Fruit fly (Drosophila melanogaster) whole organism, embryonic: ENCODE measurements around the gene Pdi.

Source experiments
- Atf-2 ChIP-seq: fragments of 200-800 bp; sonication (Bioruptor generic); optimal IDR thresholded peaks from 2 replicates; lab custom pipeline; 2016; ENCODE audit warnings: missing biosample characterization, missing genetic modification characterization
- BEAF-32 ChIP-seq: fragments of 200-800 bp; sonication (Bioruptor generic); optimal IDR thresholded peaks from 3 replicates; lab custom pipeline; 2017; ENCODE audit warnings: missing biosample characterization, missing genetic modification characterization, mild to moderate bottlenecking, moderate library complexity, missing genetic modification reagents
- Blimp-1 ChIP-seq: fragments of 200-800 bp; sonication (Bioruptor generic); optimal IDR thresholded peaks from 3 replicates; lab custom pipeline; 2018; ENCODE audit warnings: missing biosample characterization, missing genetic modification characterization, mild to moderate bottlenecking, moderate library complexity, missing genetic modification reagents
- BtbVII ChIP-seq: fragments of 200-800 bp; sonication (Bioruptor generic); optimal IDR thresholded peaks from 3 replicates; lab custom pipeline; 2017; ENCODE audit warnings: missing biosample characterization, mild to moderate bottlenecking, missing genetic modification characterization
- CG10274 ChIP-seq: fragments of 200-800 bp; sonication (Bioruptor generic); optimal IDR thresholded peaks from 3 replicates; lab custom pipeline; 2017; ENCODE audit warnings: missing biosample characterization, mild to moderate bottlenecking, missing genetic modification characterization
- CG11695 ChIP-seq: fragments of 200-800 bp; sonication (Bioruptor generic); IDR thresholded peaks from 3 replicates; pipeline ENCODE4 v1.3.6; 2022; ENCODE audit warnings: missing biosample characterization, missing genetic modification characterization
- CG12659 ChIP-seq: fragments of 200-800 bp; sonication (Bioruptor generic); optimal IDR thresholded peaks from 3 replicates; lab custom pipeline; 2017; ENCODE audit warnings: mild to moderate bottlenecking, missing biosample characterization, missing genetic modification reagents, missing genetic modification characterization
- CG16863 ChIP-seq: fragments of 200-800 bp; sonication (Bioruptor generic); optimal IDR thresholded peaks from 3 replicates; lab custom pipeline; 2016; ENCODE audit warnings: missing biosample characterization, missing genetic modification characterization
- CG2199 ChIP-seq: fragments of 200-800 bp; sonication (Bioruptor generic); IDR thresholded peaks from 3 replicates; pipeline ENCODE4 v1.3.6; 2022; ENCODE audit warnings: missing biosample characterization, missing genetic modification characterization
- CG30431 ChIP-seq: fragments of 200-800 bp; sonication (Bioruptor generic); optimal IDR thresholded peaks from 2 replicates; lab custom pipeline; 2017; ENCODE audit warnings: missing biosample characterization, missing genetic modification characterization
- CG3407 ChIP-seq: fragments of 200-800 bp; sonication (Bioruptor generic); optimal IDR thresholded peaks from 2 replicates; lab custom pipeline; 2018; ENCODE audit warnings: missing biosample characterization, mild to moderate bottlenecking, missing genetic modification characterization
- CG5953 ChIP-seq: fragments of 200-800 bp; sonication (Bioruptor generic); IDR thresholded peaks from 2 replicates; pipeline ENCODE4 v1.3.6; 2022; ENCODE audit warnings: missing biosample characterization, missing genetic modification characterization
- CG7372 ChIP-seq: fragments of 200-800 bp; sonication (Bioruptor generic); IDR thresholded peaks from 2 replicates; pipeline ENCODE4 v1.3.6; 2022; ENCODE audit warnings: missing biosample characterization, missing genetic modification characterization
- CTCF ChIP-seq: fragments of 200-800 bp; sonication (Bioruptor generic); optimal IDR thresholded peaks from 2 replicates; lab custom pipeline; 2017; ENCODE audit warnings: missing biosample characterization, mild to moderate bottlenecking, missing genetic modification characterization, moderate library complexity
- Chrac-16 ChIP-seq: fragments of 200-800 bp; sonication (Bioruptor generic); optimal IDR thresholded peaks from 3 replicates; lab custom pipeline; 2016; ENCODE audit warnings: missing biosample characterization, missing genetic modification characterization
- Ets65A ChIP-seq: fragments of 200-800 bp; sonication (Bioruptor generic); peaks from one replicate; lab custom pipeline; 2016; ENCODE audit warnings: missing biosample characterization, missing genetic modification characterization
- HLHmδ ChIP-seq: fragments of 200-800 bp; sonication (Bioruptor generic); optimal IDR thresholded peaks from 2 replicates; lab custom pipeline; 2018; ENCODE audit warnings: missing biosample characterization, mild to moderate bottlenecking, missing genetic modification characterization, moderate library complexity
- Hr78 ChIP-seq, 2 experiments: fragments of 200-800 bp in 1 of 2; fragments of >200 bp in 1 of 2; sonication (Bioruptor generic) in 1 of 2; optimal IDR thresholded peaks; 2 replicates each; lab custom pipeline; 2017 to 2019; ENCODE audit warnings: missing biosample characterization in 2 of 2, missing genetic modification characterization in 2 of 2, mild to moderate bottlenecking in 1 of 2, moderate library complexity in 1 of 2
- Jarid2 ChIP-seq: fragments of 200-800 bp; sonication (Bioruptor generic); optimal IDR thresholded peaks from 3 replicates; lab custom pipeline; 2017; ENCODE audit warnings: mild to moderate bottlenecking, missing biosample characterization, missing genetic modification reagents, missing genetic modification characterization
- Mes4 ChIP-seq: fragments of 200-800 bp; sonication (Bioruptor generic); optimal IDR thresholded peaks from 2 replicates; lab custom pipeline; 2016; ENCODE audit warnings: missing biosample characterization, missing genetic modification characterization
- Optix ChIP-seq: fragments of 200-800 bp; sonication (Bioruptor generic); IDR thresholded peaks from 3 replicates; pipeline ENCODE4 v1.3.6; 2022; ENCODE audit warnings: missing biosample characterization, missing genetic modification characterization
- Sox100B ChIP-seq: fragments of 200-800 bp; sonication (Bioruptor generic); optimal IDR thresholded peaks from 3 replicates; lab custom pipeline; 2018; ENCODE audit warnings: missing biosample characterization, mild to moderate bottlenecking, missing genetic modification characterization
- Sox102F ChIP-seq: fragments of 200-800 bp; sonication (Bioruptor generic); optimal IDR thresholded peaks from 2 replicates; lab custom pipeline; 2018; ENCODE audit warnings: missing biosample characterization, mild to moderate bottlenecking, missing genetic modification characterization, moderate library complexity
- Stat92E ChIP-seq, 3 experiments: fragments of >200 bp in 2 of 3; fragments of 200-800 bp in 1 of 3; sonication (Bioruptor generic) in 1 of 3; optimal IDR thresholded peaks; 2 replicates each; lab custom pipeline; 2017 to 2019; ENCODE audit warnings: missing biosample characterization in 3 of 3, missing genetic modification characterization in 3 of 3, mild to moderate bottlenecking in 1 of 3, moderate library complexity in 1 of 3
- Trl ChIP-seq, 3 experiments: fragments of >200 bp in 2 of 3; fragments of 200-800 bp in 1 of 3; sonication (Bioruptor generic) in 1 of 3; optimal IDR thresholded peaks; 2 replicates in 1 of 3; 3 replicates in 2 of 3; lab custom pipeline; 2016 to 2017; ENCODE audit warnings: missing biosample characterization in 1 of 3, missing genetic modification characterization in 1 of 3
- al ChIP-seq: fragments of 200-800 bp; sonication (Bioruptor generic); IDR thresholded peaks from 2 replicates; pipeline ENCODE4 v1.3.6; 2022; ENCODE audit warnings: missing biosample characterization, missing genetic modification characterization
- ash1 ChIP-seq: fragments of 200-800 bp; sonication (Bioruptor generic); optimal IDR thresholded peaks from 2 replicates; lab custom pipeline; 2018; ENCODE audit warnings: missing biosample characterization, mild to moderate bottlenecking, missing genetic modification characterization
- bigmax ChIP-seq: fragments of 200-800 bp; sonication (Bioruptor generic); optimal IDR thresholded peaks from 2 replicates; lab custom pipeline; 2018; ENCODE audit warnings: missing biosample characterization, mild to moderate bottlenecking, missing genetic modification characterization
- br ChIP-seq: fragments of >200 bp; optimal IDR thresholded peaks from 2 replicates; lab custom pipeline; 2017
- btn ChIP-seq: fragments of 200-800 bp; sonication (Bioruptor generic); optimal IDR thresholded peaks from 2 replicates; lab custom pipeline; 2016; ENCODE audit warnings: missing biosample characterization, missing genetic modification characterization
- chm ChIP-seq: fragments of 200-800 bp; sonication (Bioruptor generic); IDR thresholded peaks from 2 replicates; pipeline ENCODE4 v1.3.6; 2022; ENCODE audit warnings: missing biosample characterization, missing genetic modification characterization
- croc ChIP-seq: fragments of 200-800 bp; sonication (Bioruptor generic); conservative IDR thresholded peaks from 3 replicates; pipeline ENCODE4 v1.3.6; 2022; ENCODE audit warnings: missing biosample characterization, missing genetic modification characterization
- da ChIP-seq: fragments of 200-800 bp; sonication (Bioruptor generic); optimal IDR thresholded peaks from 2 replicates; lab custom pipeline; 2016; ENCODE audit warnings: missing biosample characterization, missing genetic modification characterization
- dati ChIP-seq: fragments of 200-800 bp; sonication (Bioruptor generic); IDR thresholded peaks from 2 replicates; pipeline ENCODE4 v1.3.6; 2022; ENCODE audit warnings: missing biosample characterization, missing genetic modification characterization
- ewg ChIP-seq: fragments of 200-800 bp; sonication (Bioruptor generic); optimal IDR thresholded peaks from 3 replicates; lab custom pipeline; 2017; ENCODE audit warnings: mild to moderate bottlenecking, missing biosample characterization, missing genetic modification reagents, missing genetic modification characterization
- fd64A ChIP-seq: fragments of 200-800 bp; sonication (Bioruptor generic); optimal IDR thresholded peaks from 3 replicates; lab custom pipeline; 2018; ENCODE audit warnings: missing biosample characterization, mild to moderate bottlenecking, missing genetic modification characterization
- ftz-f1 ChIP-seq: fragments of 200-800 bp; sonication (Bioruptor generic); optimal IDR thresholded peaks from 2 replicates; lab custom pipeline; 2016; ENCODE audit warnings: missing biosample characterization, missing genetic modification characterization
- gt ChIP-seq: fragments of 200-800 bp; sonication (Bioruptor generic); IDR thresholded peaks from 2 replicates; pipeline ENCODE4 v1.3.6; 2022; ENCODE audit warnings: missing biosample characterization, missing genetic modification characterization
- ind ChIP-seq: fragments of 200-800 bp; sonication (Bioruptor generic); optimal IDR thresholded peaks from 3 replicates; lab custom pipeline; 2016; ENCODE audit warnings: missing biosample characterization, missing genetic modification characterization
- jigr1 ChIP-seq: fragments of 200-800 bp; sonication (Bioruptor generic); IDR thresholded peaks from 3 replicates; pipeline ENCODE4 v1.3.6; 2022; ENCODE audit warnings: missing biosample characterization, missing genetic modification characterization
- lab ChIP-seq: fragments of 200-800 bp; sonication (Bioruptor generic); optimal IDR thresholded peaks from 3 replicates; lab custom pipeline; 2017; ENCODE audit warnings: missing biosample characterization, missing genetic modification characterization, mild to moderate bottlenecking, moderate library complexity, missing genetic modification reagents
- lov ChIP-seq, 2 experiments: fragments of 200-800 bp in 1 of 2; fragments of >200 bp in 1 of 2; sonication (Bioruptor generic) in 1 of 2; IDR thresholded peaks in 1 of 2; optimal IDR thresholded peaks in 1 of 2; 2 replicates in 1 of 2; 3 replicates in 1 of 2; pipeline versions ENCODE4 v1.3.6 to Lab custom; 2017 to 2022; ENCODE audit warnings: missing biosample characterization in 1 of 2, missing genetic modification characterization in 1 of 2
- pnt ChIP-seq: fragments of 200-800 bp; sonication (Bioruptor generic); optimal IDR thresholded peaks from 3 replicates; lab custom pipeline; 2016; ENCODE audit warnings: missing biosample characterization, missing genetic modification characterization
- pros ChIP-seq: fragments of 200-800 bp; sonication (Bioruptor generic); optimal IDR thresholded peaks from 3 replicates; lab custom pipeline; 2019; ENCODE audit warnings: missing biosample characterization, mild to moderate bottlenecking, missing genetic modification characterization, moderate library complexity
- sima ChIP-seq: fragments of 200-800 bp; sonication (Bioruptor generic); optimal IDR thresholded peaks from 2 replicates; lab custom pipeline; 2016; ENCODE audit warnings: missing biosample characterization, missing genetic modification characterization
- tio ChIP-seq: fragments of 200-800 bp; sonication (Bioruptor generic); optimal IDR thresholded peaks from 2 replicates; lab custom pipeline; 2017; ENCODE audit warnings: missing biosample characterization, missing genetic modification characterization, inconsistent platforms
- trem ChIP-seq: fragments of 200-800 bp; optimal IDR thresholded peaks from 3 replicates; lab custom pipeline; 2019; ENCODE audit warnings: missing biosample characterization, mild to moderate bottlenecking, missing genetic modification characterization, moderate library complexity
- usp ChIP-seq: fragments of >200 bp; optimal IDR thresholded peaks from 2 replicates; lab custom pipeline; 2017; ENCODE audit warnings: missing biosample characterization, missing genetic modification characterization
- vfl ChIP-seq: fragments of 200-800 bp; sonication (Bioruptor generic); optimal IDR thresholded peaks from 2 replicates; lab custom pipeline; 2016; ENCODE audit warnings: missing biosample characterization, missing genetic modification characterization
- zen ChIP-seq: fragments of 200-800 bp; sonication (Bioruptor generic); optimal IDR thresholded peaks from 3 replicates; lab custom pipeline; 2018; ENCODE audit warnings: missing biosample characterization, mild to moderate bottlenecking, missing genetic modification characterization, moderate library complexity

Gene Pdi

DNA sequence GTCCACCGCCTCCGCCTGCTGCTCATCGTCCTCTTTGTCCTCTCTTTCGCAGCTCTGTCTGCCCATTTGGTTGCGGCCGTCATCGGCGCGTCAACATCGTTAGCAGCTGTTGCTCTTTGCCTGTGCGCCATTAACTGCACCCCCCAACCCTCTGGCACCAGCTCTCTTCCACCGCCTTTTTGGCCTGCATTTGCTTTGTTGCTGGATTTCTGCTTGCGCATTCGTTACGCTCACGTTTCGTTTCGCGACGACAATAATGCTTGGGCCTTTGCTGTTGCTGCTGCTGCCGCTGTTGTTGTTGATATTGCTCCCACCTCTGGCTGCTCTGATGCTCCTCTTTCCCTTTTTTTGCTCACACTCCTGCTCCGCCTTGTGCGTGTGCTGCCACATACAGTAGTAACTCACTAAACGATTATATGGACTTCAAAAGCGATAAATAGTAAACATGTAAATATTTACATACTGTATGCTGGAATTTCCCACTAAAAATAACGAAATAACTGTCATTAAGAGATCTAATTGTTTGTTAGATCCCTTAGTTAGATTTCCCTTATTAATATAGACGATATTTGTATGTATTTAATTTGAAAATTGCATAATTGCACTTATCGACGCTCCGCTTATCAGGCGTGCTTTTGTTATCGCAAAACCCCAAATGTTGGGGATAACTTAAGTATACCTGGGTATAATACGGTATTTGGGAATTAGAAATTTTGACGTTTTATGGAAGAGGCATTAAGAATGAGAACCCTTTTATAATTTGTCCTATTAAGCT, 40.8 kb downstream of the Pdi start (continued):
- TF ChIP-seq BtbVII: no peak
- TF ChIP-seq gt: no peak
- TF ChIP-seq bigmax: no peak
- TF ChIP-seq lov (optimal IDR thresholded peaks at IDR 0.05; lab: Kevin White, UChicago): no peak
- no peak for TF ChIP-seq lov (GFP tag; IDR thresholded peaks at IDR 0.05; lab: Robert Waterston, UW)
- TF ChIP-seq trem (tag; lab: Kevin White, UChicago): no peak
- no peak for TF ChIP-seq btn (GFP tag; lab: Kevin White, UChicago)
- TF ChIP-seq dati: no peak
- TF ChIP-seq Optix (GFP tag; lab: Robert Waterston, UW): no peak
- no peak for TF ChIP-seq ash1 (GFP tag; lab: Kevin White, UChicago)
- 0 out of 3 replicates have a peak, but pooled peaks have one; percentile 47 for TF ChIP-seq CG2199
- no peak for TF ChIP-seq HLHmδ (GFP tag; lab: Kevin White, UChicago)
- TF ChIP-seq Hr78 (GFP tag; optimal IDR thresholded peaks at IDR 0.05; lab: Kevin White, UChicago): no peak
- no peak for TF ChIP-seq al
- no peak for TF ChIP-seq BEAF-32
- TF ChIP-seq br (lab: Kevin White, UChicago): no peak
- no peak for TF ChIP-seq lab (GFP tag; lab: Kevin White, UChicago)
- no peak for TF ChIP-seq vfl (GFP tag; lab: Kevin White, UChicago)
- no peak for TF ChIP-seq Sox100B (GFP tag; lab: Kevin White, UChicago)
- no peak for TF ChIP-seq CG10274 (GFP tag; lab: Kevin White, UChicago)
- TF ChIP-seq CG11695 (GFP tag; lab: Robert Waterston, UW): no peak
- no peak for TF ChIP-seq jigr1 (GFP tag; lab: Robert Waterston, UW)
- no peak for TF ChIP-seq usp (GFP tag; lab: Kevin White, UChicago)
- TF ChIP-seq CG30431 (GFP tag; lab: Kevin White, UChicago): no peak
- TF ChIP-seq CG7372 (GFP tag; lab: Robert Waterston, UW): no peak
- peak; percentile 74 for TF ChIP-seq Ets65A (GFP tag; lab: Kevin White, UChicago)
- TF ChIP-seq CG16863: no peak
- TF ChIP-seq da: no peak
- no peak for TF ChIP-seq CG5953 (GFP tag; lab: Robert Waterston, UW)
- no peak for TF ChIP-seq Atf-2 (GFP tag; lab: Kevin White, UChicago)
- no peak for TF ChIP-seq fd64A (GFP tag; lab: Kevin White, UChicago)
- TF ChIP-seq Mes4 (GFP tag; lab: Kevin White, UChicago): no peak
- peak; percentile 20 for TF ChIP-seq pros (GFP tag; lab: Kevin White, UChicago)
- peak; percentile 20 for TF ChIP-seq Sox102F (GFP tag; lab: Kevin White, UChicago)
- no peak for TF ChIP-seq Stat92E (GFP tag; optimal IDR thresholded peaks at IDR 0.05; lab: Kevin White, UChicago)
- TF ChIP-seq CG12659 (GFP tag; lab: Kevin White, UChicago): no peak
- no peak for TF ChIP-seq Chrac-16 (GFP tag; lab: Kevin White, UChicago)
- no peak for TF ChIP-seq sima
- no peak for TF ChIP-seq tio (GFP tag; lab: Kevin White, UChicago)
- TF ChIP-seq croc: no peak
- no peak for TF ChIP-seq CTCF (GFP tag; lab: Kevin White, UChicago)
- no peak for TF ChIP-seq Jarid2 (GFP tag; lab: Kevin White, UChicago)
- no peak for TF ChIP-seq pnt
- peak; percentile 8 for TF ChIP-seq zen (tag; lab: Kevin White, UChicago)
- TF ChIP-seq CG3407 (GFP tag; lab: Kevin White, UChicago): no peak
- TF ChIP-seq ftz-f1 (GFP tag; lab: Kevin White, UChicago): no peak
- no peak for TF ChIP-seq chm (GFP tag; lab: Robert Waterston, UW)
- TF ChIP-seq Trl (optimal IDR thresholded peaks at IDR 0.05; lab: Kevin White, UChicago): peak; percentile 14 to 38
- TF ChIP-seq Trl (GFP tag; optimal IDR thresholded peaks at IDR 0.05; lab: Kevin White, UChicago): no peak
- no peak for TF ChIP-seq Blimp-1 (GFP tag; lab: Kevin White, UChicago)
- no peak for TF ChIP-seq ind (GFP tag; lab: Kevin White, UChicago)
- no peak for TF ChIP-seq ewg (GFP tag; lab: Kevin White, UChicago)
